Fruit fly (Drosophila melanogaster) whole organism, wandering third instar larva: ENCODE measurements around the gene CG12502.
A peak's percentile ranks its signal among the peaks of the same experiment; 100 is the strongest.
"Not testable (repeated sequence)": the region's sequence is repeated elsewhere in the genome, so short reads cannot be mapped to it uniquely, and the experiment has no call there.

Source experiments
- Abd-B ChIP-seq: fragments of >200 bp; optimal IDR thresholded peaks from 2 replicates; lab custom pipeline; 2017; ENCODE audit warnings: missing biosample characterization, missing genetic modification characterization
- CG32264 ChIP-seq: fragments of 200-800 bp; sonication (Bioruptor generic); optimal IDR thresholded peaks from 2 replicates; lab custom pipeline; 2016; ENCODE audit warnings: missing biosample characterization, missing genetic modification characterization
- CG9705 ChIP-seq: fragments of 200-800 bp; sonication (Bioruptor generic); optimal IDR thresholded peaks from 2 replicates; lab custom pipeline; 2018; ENCODE audit warnings: missing biosample characterization, mild to moderate bottlenecking, missing genetic modification characterization
- CrebA ChIP-seq: fragments of 200-800 bp; sonication (Bioruptor generic); optimal IDR thresholded peaks from 2 replicates; lab custom pipeline; 2016; ENCODE audit warnings: missing biosample characterization, mild to moderate bottlenecking, missing genetic modification characterization, borderline replicate concordance
- Dfd ChIP-seq: fragments of >200 bp; optimal IDR thresholded peaks from 2 replicates; lab custom pipeline; 2017; ENCODE audit warnings: missing biosample characterization, missing genetic modification characterization
- Dif ChIP-seq: fragments of 200-275, 200-300 bp; sonication (Bioruptor generic); optimal IDR thresholded peaks from 2 replicates; lab custom pipeline; 2018; ENCODE audit warnings: missing biosample characterization, missing genetic modification characterization; ENCODE audit not compliant: partially characterized antibody
- GATAd ChIP-seq: sonication (Bioruptor generic); optimal IDR thresholded peaks from 2 replicates; lab custom pipeline; 2016; ENCODE audit warnings: missing biosample characterization, missing genetic modification characterization
- HLH106 ChIP-seq: fragments of 200-800 bp; optimal IDR thresholded peaks from 3 replicates; lab custom pipeline; 2019; ENCODE audit warnings: missing biosample characterization, mild to moderate bottlenecking, missing genetic modification characterization, moderate library complexity
- Hnf4 ChIP-seq: fragments of 200-800 bp; sonication (Bioruptor generic); optimal IDR thresholded peaks from 2 replicates; lab custom pipeline; 2016; ENCODE audit warnings: missing biosample characterization, mild to moderate bottlenecking, missing genetic modification characterization
- Hr78 ChIP-seq: fragments of >200 bp; optimal IDR thresholded peaks from 2 replicates; lab custom pipeline; 2017; ENCODE audit warnings: missing biosample characterization, missing genetic modification characterization
- Hr83 ChIP-seq: fragments of 200-300 bp; sonication (Bioruptor generic); optimal IDR thresholded peaks from 2 replicates; lab custom pipeline; 2016; ENCODE audit warnings: missing biosample characterization, mild to moderate bottlenecking, missing genetic modification characterization, moderate library complexity; ENCODE audit not compliant: poor library complexity, severe bottlenecking
- Jra ChIP-seq: sonication (Bioruptor generic); optimal IDR thresholded peaks from 2 replicates; lab custom pipeline; 2016; ENCODE audit warnings: missing biosample characterization, missing genetic modification characterization
- Mio ChIP-seq: sonication (Bioruptor generic); optimal IDR thresholded peaks from 2 replicates; lab custom pipeline; 2016; ENCODE audit warnings: missing biosample characterization, missing genetic modification characterization
- Myc ChIP-seq: fragments of >200 bp; optimal IDR thresholded peaks from 2 replicates; lab custom pipeline; 2017
- N ChIP-seq: fragments of >200 bp; optimal IDR thresholded peaks from 2 replicates; lab custom pipeline; 2018; ENCODE audit warnings: missing biosample characterization, missing external identifiers, missing genetic modification characterization
- OdsH ChIP-seq: fragments of 200-800 bp; sonication (Bioruptor generic); optimal IDR thresholded peaks from 2 replicates; lab custom pipeline; 2016; ENCODE audit warnings: missing biosample characterization, mild to moderate bottlenecking, missing genetic modification characterization
- Rel ChIP-seq, 2 experiments: fragments of 200-800 bp; sonication (Bioruptor generic) in 1 of 2; optimal IDR thresholded peaks; 2 replicates in 1 of 2; 3 replicates in 1 of 2; lab custom pipeline; 2016 to 2019; ENCODE audit warnings: mild to moderate bottlenecking in 2 of 2, missing biosample characterization in 2 of 2, missing genetic modification characterization in 2 of 2, moderate library complexity in 1 of 2
- Sp1 ChIP-seq: fragments of 200-800 bp; sonication (Bioruptor generic); optimal IDR thresholded peaks from 3 replicates; lab custom pipeline; 2019; ENCODE audit warnings: missing biosample characterization, mild to moderate bottlenecking, missing genetic modification characterization, moderate library complexity
- Vsx2 ChIP-seq: fragments of 200-300, 225-300 bp; sonication (Bioruptor generic); optimal IDR thresholded peaks from 2 replicates; lab custom pipeline; 2018; ENCODE audit warnings: missing biosample characterization, missing genetic modification characterization; ENCODE audit not compliant: partially characterized antibody
- br ChIP-seq: fragments of 200-800 bp; sonication (Bioruptor generic); optimal IDR thresholded peaks from 2 replicates; lab custom pipeline; 2016; ENCODE audit warnings: missing biosample characterization, missing genetic modification characterization
- brk ChIP-seq: fragments of 200-800 bp; sonication (Bioruptor generic); optimal IDR thresholded peaks from 2 replicates; lab custom pipeline; 2016; ENCODE audit warnings: missing biosample characterization, mild to moderate bottlenecking, missing genetic modification characterization
- dl ChIP-seq, 2 experiments: fragments of 175-275, 200-275 bp in 1 of 2; fragments of 200-275 bp in 1 of 2; sonication (Bioruptor generic); optimal IDR thresholded peaks; lab custom pipeline; 2018; ENCODE audit warnings: mild to moderate bottlenecking in 2 of 2, missing biosample characterization in 2 of 2, missing genetic modification characterization in 2 of 2, moderate library complexity in 2 of 2; ENCODE audit not compliant: partially characterized antibody in 2 of 2, insufficient read depth in 1 of 2
- dmrt93B ChIP-seq: fragments of 200-800 bp; sonication (Bioruptor generic); optimal IDR thresholded peaks from 2 replicates; lab custom pipeline; 2018; ENCODE audit warnings: missing biosample characterization, mild to moderate bottlenecking, missing genetic modification characterization
- dsf ChIP-seq: sonication (Bioruptor generic); optimal IDR thresholded peaks from 2 replicates; lab custom pipeline; 2016; ENCODE audit warnings: missing biosample characterization, missing genetic modification characterization, borderline replicate concordance
- ey ChIP-seq: fragments of 200-800 bp; sonication (Bioruptor generic); optimal IDR thresholded peaks from 2 replicates; lab custom pipeline; 2016; ENCODE audit warnings: missing biosample characterization, missing genetic modification characterization
- foxo ChIP-seq, 2 experiments: fragments of 200-800 bp; sonication (Bioruptor generic); optimal IDR thresholded peaks; 2 replicates in 1 of 2; 3 replicates in 1 of 2; lab custom pipeline; 2016 to 2017; ENCODE audit warnings: missing biosample characterization in 2 of 2, missing genetic modification characterization in 2 of 2
- fru ChIP-seq: fragments of 200-800 bp; sonication (Bioruptor generic); optimal IDR thresholded peaks from 3 replicates; lab custom pipeline; 2016; ENCODE audit warnings: missing biosample characterization, mild to moderate bottlenecking, missing genetic modification characterization
- h ChIP-seq: fragments of 200-800 bp; sonication (Bioruptor generic); optimal IDR thresholded peaks from 3 replicates; lab custom pipeline; 2016; ENCODE audit warnings: missing biosample characterization, mild to moderate bottlenecking, missing genetic modification characterization
- jim ChIP-seq: fragments of 175-275, 200-325 bp; sonication (Bioruptor generic); optimal IDR thresholded peaks from 2 replicates; lab custom pipeline; 2016; ENCODE audit warnings: missing biosample characterization, mild to moderate bottlenecking, missing genetic modification characterization
- lola ChIP-seq: fragments of >200 bp; optimal IDR thresholded peaks from 2 replicates; lab custom pipeline; 2017; ENCODE audit warnings: missing biosample characterization, missing genetic modification characterization
- pan ChIP-seq: fragments of >200 bp; optimal IDR thresholded peaks from 2 replicates; lab custom pipeline; 2017
- psq ChIP-seq: fragments of 200-800 bp; sonication (Bioruptor generic); optimal IDR thresholded peaks from 3 replicates; lab custom pipeline; 2017; ENCODE audit warnings: missing biosample characterization, mild to moderate bottlenecking, missing genetic modification characterization, moderate library complexity
- rgr ChIP-seq: fragments of 200-800 bp; sonication (Bioruptor generic); optimal IDR thresholded peaks from 3 replicates; lab custom pipeline; 2016; ENCODE audit warnings: missing biosample characterization, mild to moderate bottlenecking, missing genetic modification characterization
- sage ChIP-seq: fragments of 200-800 bp; sonication (Bioruptor generic); optimal IDR thresholded peaks from 2 replicates; lab custom pipeline; 2016; ENCODE audit warnings: missing biosample characterization, mild to moderate bottlenecking, missing genetic modification characterization
- sv ChIP-seq: fragments of 200-800 bp; sonication (Bioruptor generic); optimal IDR thresholded peaks from 3 replicates; lab custom pipeline; 2016; ENCODE audit warnings: missing biosample characterization, missing genetic modification characterization
- tai ChIP-seq: sonication (Bioruptor generic); optimal IDR thresholded peaks from 2 replicates; lab custom pipeline; 2016; ENCODE audit warnings: missing biosample characterization, missing genetic modification characterization
- usp ChIP-seq: fragments of >200 bp; optimal IDR thresholded peaks from 2 replicates; lab custom pipeline; 2017; ENCODE audit warnings: missing biosample characterization, missing genetic modification characterization
- woc ChIP-seq: sonication (Bioruptor generic); optimal IDR thresholded peaks from 2 replicates; lab custom pipeline; 2016; ENCODE audit warnings: missing biosample characterization, mild to moderate bottlenecking, missing genetic modification characterization

CG12502 gene

dm6 chr3L:865096-865495, at the start of gene CG12502:
Gene CG12502, plus strand, starts transcription at chr3L:865396.
- TF ChIP-seq dl (GFP tag; optimal IDR thresholded peaks at IDR 0.05; lab: Kevin White, UChicago; ENCODE audit: insufficient read depth in 1 of 2, partially characterized antibody in 2 of 2); GATAd (GFP tag; lab: Kevin White, UChicago); Rel (GFP tag; optimal IDR thresholded peaks at IDR 0.05; lab: Kevin White, UChicago); Rel (tag; optimal IDR thresholded peaks at IDR 0.05; lab: Kevin White, UChicago): not testable (repeated sequence)

- TF ChIP-seq tai (peak; percentile 56), ey (GFP tag; lab: Kevin White, UChicago) (peak; percentile 61), pan (lab: Kevin White, UChicago) (no peak), Myc (no peak), HLH106 (tag; lab: Kevin White, UChicago) (peak; percentile 61), sage (peak; percentile 37), dmrt93B (GFP tag; lab: Kevin White, UChicago) (no peak), CrebA (GFP tag; lab: Kevin White, UChicago) (no peak), rgr (peak; percentile 62), Mio (no peak), CG9705 (GFP tag; lab: Kevin White, UChicago) (no peak), Hr83 (GFP tag; lab: Kevin White, UChicago) (no peak), Hr78 (GFP tag; lab: Kevin White, UChicago) (no peak), Hnf4 (GFP tag; lab: Kevin White, UChicago) (peak; percentile 55), Dfd (GFP tag; lab: Kevin White, UChicago) (no peak), Sp1 (GFP tag; lab: Kevin White, UChicago) (peak; percentile 43), foxo (GFP tag; optimal IDR thresholded peaks at IDR 0.05; lab: Kevin White, UChicago) (peak in 1 of 2 experiments; percentile 43), brk (GFP tag; lab: Kevin White, UChicago) (peak; percentile 63), Jra (no peak), jim (GFP tag; lab: Kevin White, UChicago) (no peak), Abd-B (GFP tag; lab: Kevin White, UChicago) (no peak), N (GFP tag; lab: Kevin White, UChicago) (no peak), dl (GFP tag; optimal IDR thresholded peaks at IDR 0.05; lab: Kevin White, UChicago; ENCODE audit: insufficient read depth in 1 of 2, partially characterized antibody in 2 of 2) (no peak), GATAd (GFP tag; lab: Kevin White, UChicago) (no peak), fru (GFP tag; lab: Kevin White, UChicago) (peak; percentile 68), br (GFP tag; lab: Kevin White, UChicago) (peak; percentile 63), dsf (GFP tag; lab: Kevin White, UChicago) (no peak), sv (GFP tag; lab: Kevin White, UChicago) (no peak), lola (GFP tag; lab: Kevin White, UChicago) (no peak), OdsH (GFP tag; lab: Kevin White, UChicago) (peak; percentile 63), usp (GFP tag; lab: Kevin White, UChicago) (no peak), CG32264 (GFP tag; lab: Kevin White, UChicago) (no peak), Rel (GFP tag; optimal IDR thresholded peaks at IDR 0.05; lab: Kevin White, UChicago) (no peak), Rel (tag; optimal IDR thresholded peaks at IDR 0.05; lab: Kevin White, UChicago) (no peak), h (GFP tag; lab: Kevin White, UChicago) (peak; percentile 66), Vsx2 (GFP tag; lab: Kevin White, UChicago) (no peak), woc (GFP tag; lab: Kevin White, UChicago) (peak; percentile 44), Dif (GFP tag; lab: Kevin White, UChicago) (no peak), psq (GFP tag; lab: Kevin White, UChicago) (peak; percentile 44)
Measured at dm6 chr3L:817708-818107, 47.5 kb upstream of the CG12502 start.
